Worm (Caenorhabditis elegans) whole organism, early embryonic: ENCODE results near the gene dhs-28.

Experiments
- B0310.2 ChIP-seq: sonication (generic microtip); optimal IDR thresholded peaks from 2 replicates; lab custom pipeline; 2016; ENCODE audit warnings: mild to moderate bottlenecking, missing genetic modification characterization, missing compliant biosample characterization
- ama-1 ChIP-seq: fragments of 150-350 bp; optimal IDR thresholded peaks from 2 replicates; lab custom pipeline; 2014
- ceh-36 ChIP-seq: sonication (generic microtip); optimal IDR thresholded peaks from 2 replicates; lab custom pipeline; 2016; ENCODE audit warnings: missing genetic modification characterization, inconsistent platforms, missing compliant biosample characterization
- flt-1 ChIP-seq: fragments of 200-800 bp; sonication (Bioruptor generic); IDR thresholded peaks from 2 replicates; pipeline ENCODE4 v1.3.6; 2022; ENCODE audit warnings: missing genetic modification characterization, missing compliant biosample characterization
- hmbx-1 ChIP-seq: sonication (generic microtip); optimal IDR thresholded peaks from 2 replicates; lab custom pipeline; 2016; ENCODE audit warnings: mild to moderate bottlenecking, missing genetic modification characterization, missing compliant biosample characterization
- hmg-4 ChIP-seq: fragments of 200-800 bp; sonication (Bioruptor generic); optimal IDR thresholded peaks from 2 replicates; lab custom pipeline; 2018; ENCODE audit warnings: mild to moderate bottlenecking, missing genetic modification characterization, missing compliant biosample characterization
- hnd-1 ChIP-seq: sonication (generic microtip); optimal IDR thresholded peaks from 2 replicates; lab custom pipeline; 2016; ENCODE audit warnings: missing genetic modification characterization, missing compliant biosample characterization
- pes-1 ChIP-seq: fragments of 200-800 bp; sonication (Bioruptor generic); IDR thresholded peaks from 2 replicates; pipeline ENCODE4 v1.3.6; 2022; ENCODE audit warnings: missing genetic modification reagents, missing genetic modification characterization, missing compliant biosample characterization
- tbx-11 ChIP-seq: fragments of 200-800 bp; sonication (Bioruptor generic); IDR thresholded peaks from 2 replicates; pipeline ENCODE4 v1.3.6; 2022; ENCODE audit warnings: missing genetic modification characterization, missing compliant biosample characterization
- tbx-37 ChIP-seq: fragments of 200-800 bp; sonication (Bioruptor generic); conservative IDR thresholded peaks from 2 replicates; pipeline ENCODE4 v1.3.6; 2022; ENCODE audit warnings: missing genetic modification reagents, missing genetic modification characterization, missing compliant biosample characterization
- tra-4 ChIP-seq: sonication (generic microtip); optimal IDR thresholded peaks from 2 replicates; lab custom pipeline; 2017; ENCODE audit warnings: missing genetic modification characterization, missing compliant biosample characterization

ce11 chrX:6805427-6805826 lies 12.8 kb upstream of the dhs-28 start:
- TF ChIP-seq pes-1 (GFP tag; lab: Robert Waterston, UW) = no peak
- TF ChIP-seq hmbx-1 = no peak
- TF ChIP-seq tbx-11 (GFP tag; lab: Robert Waterston, UW) = no peak
- no peak for TF ChIP-seq hmg-4 (GFP tag; lab: Kevin White, UChicago)
- TF ChIP-seq ama-1 (lab: Kevin White, UChicago) = no peak
- TF ChIP-seq hnd-1 (tag; lab: Kevin White, UChicago) = no peak
- no peak for TF ChIP-seq flt-1 (GFP tag; lab: Robert Waterston, UW)
- TF ChIP-seq tra-4 (tag; lab: Kevin White, UChicago) = no peak
- no peak for TF ChIP-seq tbx-37 (GFP tag; lab: Robert Waterston, UW)
- no peak for TF ChIP-seq B0310.2 (tag; lab: Kevin White, UChicago)
- TF ChIP-seq ceh-36 (tag; lab: Kevin White, UChicago) = no peak
